Fruit fly (Drosophila melanogaster): ENCODE data around the gene CG2991.

The CG2991 gene

DNA sequence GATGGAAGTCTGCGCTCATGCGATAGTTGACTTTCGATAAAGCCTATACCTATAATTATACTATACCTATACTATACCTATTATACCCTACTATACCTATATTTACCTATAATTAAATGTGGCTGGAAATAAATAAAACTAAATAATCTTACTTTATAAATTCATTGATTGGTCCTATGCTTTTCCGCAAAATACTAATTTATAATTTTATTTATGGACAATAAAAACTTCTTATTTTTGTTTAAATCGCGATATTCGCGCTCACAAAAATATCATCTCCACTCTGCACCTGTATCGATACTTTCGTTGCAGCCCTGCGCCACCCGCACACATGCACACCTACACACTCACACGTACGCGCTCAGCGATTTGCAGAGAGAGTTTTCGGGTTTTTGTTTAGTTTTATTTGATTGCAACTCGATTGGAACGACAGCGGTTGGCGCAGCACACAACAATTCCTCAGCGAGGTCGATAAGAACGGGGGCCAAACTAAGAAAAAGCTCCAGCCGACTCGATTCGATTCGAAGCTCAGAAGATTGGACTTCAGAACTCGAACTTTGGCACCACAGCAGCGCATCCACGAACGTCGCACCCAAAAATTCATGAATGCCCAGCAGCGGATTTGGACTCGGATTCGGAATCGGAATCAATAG, 17.7 kb downstream of the CG2991 start, which contains the start of gene CG8814 (continued):
- TF ChIP-seq dac (GFP tag; optimal IDR thresholded peaks at IDR 0.05) = no peak
- peak; percentile 27 for TF ChIP-seq Sox102F (GFP tag; optimal IDR thresholded peaks at IDR 0.05)
- peak; percentile 53 for TF ChIP-seq Lpt (GFP tag; optimal IDR thresholded peaks at IDR 0.05)
- peak; percentile 39 for TF ChIP-seq CG1621 (tag; optimal IDR thresholded peaks at IDR 0.05)
- TF ChIP-seq CG3032 (tag; optimal IDR thresholded peaks at IDR 0.05) = peak; percentile 59
- peak; percentile 74 for TF ChIP-seq CG15336 (GFP tag; IDR thresholded peaks at IDR 0.05)
- TF ChIP-seq CG6808 (GFP tag; optimal IDR thresholded peaks at IDR 0.05) = peak; percentile 84
- peak; percentile 63 for TF ChIP-seq vri (GFP tag; optimal IDR thresholded peaks at IDR 0.05)
- TF ChIP-seq Eip93F (GFP tag; optimal IDR thresholded peaks at IDR 0.05) = peak; percentile 68
- peak; percentile 60 for TF ChIP-seq Sox15 (GFP tag; optimal IDR thresholded peaks at IDR 0.05)
- peak; percentile 87 for TF ChIP-seq CG9139 (GFP tag; optimal IDR thresholded peaks at IDR 0.05)
- TF ChIP-seq acj6 (GFP tag; optimal IDR thresholded peaks at IDR 0.05) = peak; percentile 53
- TF ChIP-seq achi (GFP tag; optimal IDR thresholded peaks at IDR 0.05) = peak; percentile 53
- TF ChIP-seq Hr4 (GFP tag; optimal IDR thresholded peaks at IDR 0.05) = peak; percentile 71
- TF ChIP-seq Hr39 (GFP tag; optimal IDR thresholded peaks at IDR 0.05) = peak; percentile 53
- TF ChIP-seq spab (GFP tag; optimal IDR thresholded peaks at IDR 0.05) = peak; percentile 54
- peak; percentile 88 for TF ChIP-seq ss (GFP tag; optimal IDR thresholded peaks at IDR 0.05)
- no peak; the same call in 1 of the 2 replicates for TF ChIP-seq Gug (GFP tag; IDR thresholded peaks at IDR 0.05)
- TF ChIP-seq CG3919 (GFP tag; optimal IDR thresholded peaks at IDR 0.05) = peak; percentile 52
- no peak for TF ChIP-seq CG7368 (GFP tag; optimal IDR thresholded peaks at IDR 0.05)
- TF ChIP-seq CG31627 (GFP tag; optimal IDR thresholded peaks at IDR 0.05) = peak; percentile 69
- TF ChIP-seq cyc (GFP tag; optimal IDR thresholded peaks at IDR 0.05) = peak; percentile 57
- peak; percentile 37 for TF ChIP-seq CG10669 (GFP tag; optimal IDR thresholded peaks at IDR 0.05)
- peak; percentile 63 for TF ChIP-seq OdsH (GFP tag; optimal IDR thresholded peaks at IDR 0.05)
- TF ChIP-seq CG11902 (GFP tag; optimal IDR thresholded peaks at IDR 0.05) = peak; percentile 50

DNA sequence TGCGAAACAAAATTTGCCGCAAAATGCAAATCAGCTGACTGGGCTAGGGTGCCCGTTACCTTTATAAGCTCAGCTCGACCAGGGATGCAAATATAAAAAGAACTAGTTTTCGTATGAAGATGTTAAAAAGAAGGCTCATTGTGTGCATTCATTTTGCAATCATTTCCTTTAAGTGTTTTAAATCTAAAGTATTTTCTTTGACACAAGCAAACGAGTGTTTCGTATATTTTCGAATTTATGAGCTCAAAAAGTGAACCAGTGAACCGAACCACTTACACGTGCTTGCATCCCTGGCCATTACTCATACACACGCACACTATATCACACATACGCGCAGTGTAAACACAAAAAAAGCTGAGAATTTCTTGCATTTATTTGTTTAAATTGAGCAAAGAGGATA, 21.2 kb downstream of the CG2991 start, which contains the start of the genes Prx6a and Sbat:
Gene Prx6a, minus strand, starts transcription at position 45 of the 400 bp plus-strand sequence.
Gene Sbat, plus strand, starts transcription at position 157 of the 400 bp plus-strand sequence.
- TF ChIP-seq Gug (GFP tag; IDR thresholded peaks at IDR 0.05) (peak; percentile 63), CG32006 (GFP tag; optimal IDR thresholded peaks at IDR 0.05) (peak; percentile 51), CG15336 (GFP tag; IDR thresholded peaks at IDR 0.05) (no peak), spab (GFP tag; optimal IDR thresholded peaks at IDR 0.05) (no peak), CG3032 (tag; optimal IDR thresholded peaks at IDR 0.05) (peak; percentile 76), CG10669 (GFP tag; optimal IDR thresholded peaks at IDR 0.05) (peak; percentile 54), Hr4 (GFP tag; optimal IDR thresholded peaks at IDR 0.05) (peak; percentile 70), Lpt (GFP tag; optimal IDR thresholded peaks at IDR 0.05) (no peak), CG6854 (GFP tag; optimal IDR thresholded peaks at IDR 0.05) (no peak), CG9139 (GFP tag; optimal IDR thresholded peaks at IDR 0.05) (no peak), CG11902 (GFP tag; optimal IDR thresholded peaks at IDR 0.05) (peak; percentile 56), Sox15 (GFP tag; optimal IDR thresholded peaks at IDR 0.05) (peak; percentile 58), achi (GFP tag; optimal IDR thresholded peaks at IDR 0.05) (peak; percentile 31), fd59A (GFP tag; optimal IDR thresholded peaks at IDR 0.05) (peak; percentile 9), CG4318 (GFP tag; optimal IDR thresholded peaks at IDR 0.05) (no peak), salr (GFP tag; optimal IDR thresholded peaks at IDR 0.05) (peak in 1 of 2 experiments; percentile 42), fd85E (GFP tag; optimal IDR thresholded peaks at IDR 0.05) (no peak), lz (GFP tag; optimal IDR thresholded peaks at IDR 0.05) (peak; percentile 77), vri (GFP tag; optimal IDR thresholded peaks at IDR 0.05) (peak; percentile 2), CG8319 (GFP tag; optimal IDR thresholded peaks at IDR 0.05) (peak; percentile 15), CG8119 (GFP tag; IDR thresholded peaks at IDR 0.05) (no peak), CG16779 (tag; optimal IDR thresholded peaks at IDR 0.05) (no peak), CG10631 (GFP tag; optimal IDR thresholded peaks at IDR 0.05) (peak; percentile 50), CG1621 (tag; optimal IDR thresholded peaks at IDR 0.05) (peak; percentile 58), Eip78C (GFP tag) (peak; percentile 76), Hr38 (GFP tag; optimal IDR thresholded peaks at IDR 0.05) (no peak), CG11762 (GFP tag; optimal IDR thresholded peaks at IDR 0.05; ENCODE audit: insufficient read depth) (no peak), CG11294 (GFP tag; IDR thresholded peaks at IDR 0.05) (peak; percentile 37; the same call in 1 of the 2 replicates), pdm3 (GFP tag; optimal IDR thresholded peaks at IDR 0.05) (peak; percentile 69), Blimp-1 (GFP tag; optimal IDR thresholded peaks at IDR 0.05) (peak; percentile 2), Ets96B (tag; optimal IDR thresholded peaks at IDR 0.05) (peak; percentile 65), Sox14 (GFP tag; optimal IDR thresholded peaks at IDR 0.05) (peak; percentile 73), fkh (GFP tag; optimal IDR thresholded peaks at IDR 0.05) (peak; percentile 94), topi (GFP tag; optimal IDR thresholded peaks at IDR 0.05) (peak; percentile 60), CG6276 (GFP tag; optimal IDR thresholded peaks at IDR 0.05) (no peak)
